Worm (Caenorhabditis elegans): ENCODE data around the gene Y37H2A.1.

Gene Y37H2A.1

ce11 chrV:18115054-18115453, 7.0 kb downstream of the Y37H2A.1 start:
- TF ChIP-seq aha-1 (tag), result peak; percentile 34
- peak; percentile 92 for TF ChIP-seq lin-38 (GFP tag; IDR thresholded peaks at IDR 0.05)
- TF ChIP-seq mes-2 (tag; optimal IDR thresholded peaks at IDR 0.05; ENCODE audit: poor library complexity, severe bottlenecking), result peak; percentile 45

DNA sequence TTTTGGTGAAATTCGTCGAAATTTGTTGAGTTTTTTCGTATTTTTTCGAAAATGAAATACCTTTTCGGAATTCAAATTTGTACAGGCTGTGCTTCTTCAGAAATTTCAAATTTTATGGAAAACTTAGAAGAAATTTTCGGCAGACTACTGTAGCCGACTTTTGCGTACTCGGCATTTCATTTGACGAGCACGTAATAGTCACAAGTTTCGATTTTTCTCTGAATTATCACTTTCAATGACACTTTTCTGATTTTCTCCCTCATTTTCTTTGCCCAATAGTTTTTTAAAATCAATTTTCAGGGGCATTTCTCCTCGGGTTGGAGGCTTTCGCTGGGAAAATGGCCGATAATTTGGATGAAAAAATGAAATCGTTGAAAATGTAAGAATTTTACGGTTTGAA, 15.6 kb downstream of the Y37H2A.1 start, which contains the start of gene fbxa-107:
Gene fbxa-107 (plus strand): TSS at position 301 of the 400 bp plus-strand sequence.
- TF ChIP-seq nhr-48 (tag; optimal IDR thresholded peaks at IDR 0.05) (no peak), ceh-82 (tag; optimal IDR thresholded peaks at IDR 0.05) (no peak), D1046.2 (GFP tag; IDR thresholded peaks at IDR 0.05) (no peak), ceh-44 (GFP tag; IDR thresholded peaks at IDR 0.05) (no peak), lin-39 (tag; optimal IDR thresholded peaks at IDR 0.05) (no peak)

ce11 chrV:18125075-18125474, 17.0 kb downstream of the Y37H2A.1 start, which contains the start of gene fbxa-210:
TSS of gene fbxa-210 (plus strand) at chrV:18125375.
- no peak for TF ChIP-seq lin-1 (GFP tag; IDR thresholded peaks at IDR 0.05)
- TF ChIP-seq aha-1 (tag), result peak; percentile 34

DNA sequence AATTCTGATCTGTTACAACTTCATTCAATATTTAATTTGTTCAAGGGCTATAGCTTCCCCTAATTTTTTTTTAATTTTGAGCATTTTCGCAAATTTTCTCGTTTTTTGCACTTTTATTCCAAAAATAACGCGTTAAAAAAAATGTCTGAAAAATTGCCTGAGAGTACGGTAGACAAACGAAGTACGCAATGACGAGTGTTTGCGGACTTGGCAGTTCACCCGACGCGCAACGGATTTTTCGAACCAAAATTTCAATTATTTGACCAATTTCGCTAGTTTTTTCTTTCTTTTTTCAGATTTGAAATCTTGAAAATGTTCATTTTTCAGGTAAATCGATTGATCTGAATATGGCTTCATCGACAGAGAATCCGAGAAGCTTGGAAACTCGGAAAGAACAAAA, 19.1 kb downstream of the Y37H2A.1 start, which contains the start of gene fbxa-211:
Gene fbxa-211 (plus strand): TSS at position 328 of the 400 bp plus-strand sequence.
- TF ChIP-seq lin-38 (GFP tag; IDR thresholded peaks at IDR 0.05) (0 out of 2 replicates have a peak, but pooled peaks have one; percentile 21), aha-1 (tag) (peak; percentile 93), nhr-6 (tag; optimal IDR thresholded peaks at IDR 0.05) (no peak)

ce11 chrV:18128545-18128944, 20.5 kb downstream of the Y37H2A.1 start:
- TF ChIP-seq aha-1 (tag) (peak; percentile 91), F49E8.2 (tag; optimal IDR thresholded peaks at IDR 0.05; ENCODE audit: borderline replicate concordance) (no peak)

- TF ChIP-seq ceh-28 (tag; optimal IDR thresholded peaks at IDR 0.05), result peak; percentile 76
Measured at ce11 chrV:18129663-18130272, 21.7 kb downstream of the Y37H2A.1 start.

DNA sequence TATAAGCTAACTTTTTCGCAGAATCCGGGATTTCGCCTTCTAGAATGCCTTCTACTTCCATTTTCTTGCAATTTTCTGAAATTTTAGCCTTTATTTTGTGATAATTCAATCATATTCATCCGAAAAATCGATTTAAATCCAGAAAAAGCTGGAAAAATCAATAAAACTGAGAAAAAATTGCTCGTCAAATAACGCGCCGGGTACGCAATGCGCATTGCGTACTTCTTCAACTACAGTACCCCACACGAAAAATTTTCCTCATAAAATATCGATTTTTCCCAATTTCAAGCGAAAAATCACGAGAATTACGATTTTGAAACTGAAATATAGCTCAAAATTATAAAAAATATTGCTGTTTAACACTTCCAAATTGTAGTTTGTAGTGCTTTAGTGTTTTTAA, 23.0 kb downstream of the Y37H2A.1 start, which contains the start of gene Y37H2A.12:
Gene Y37H2A.12 (minus strand): TSS at position 81 of the 400 bp plus-strand sequence.
- no peak for TF ChIP-seq nhr-11 (tag; optimal IDR thresholded peaks at IDR 0.05)
- no peak for TF ChIP-seq saeg-2 (GFP tag; IDR thresholded peaks at IDR 0.05)
- TF ChIP-seq T26A8.4 (GFP tag; IDR thresholded peaks at IDR 0.05), result no peak
- TF ChIP-seq unc-62 (GFP tag; optimal IDR thresholded peaks at IDR 0.05 in 1 of 2), result peak in 1 of 2 experiments; percentile 21
- TF ChIP-seq unc-62 (tag; optimal IDR thresholded peaks at IDR 0.05), result no peak

ce11 chrV:18133177-18133576, 25.1 kb downstream of the Y37H2A.1 start, which contains the start of gene Y37H2A.18:
TSS of gene Y37H2A.18 (minus strand) at chrV:18133277.
- TF ChIP-seq spr-1 (tag; optimal IDR thresholded peaks at IDR 0.05) (no peak), rbr-2 (tag; optimal IDR thresholded peaks at IDR 0.05) (no peak), lsy-2 (tag; optimal IDR thresholded peaks at IDR 0.05) (no peak), nhr-48 (tag; optimal IDR thresholded peaks at IDR 0.05) (no peak), egl-27 (tag; optimal IDR thresholded peaks at IDR 0.05) (no peak), aha-1 (tag) (no peak), sdz-12 (GFP tag; optimal IDR thresholded peaks at IDR 0.05) (no peak), lir-3 (tag; optimal IDR thresholded peaks at IDR 0.05) (no peak), daf-19 (GFP tag; conservative IDR thresholded peaks at IDR 0.05) (no peak), ces-1 (GFP tag; optimal IDR thresholded peaks at IDR 0.05) (no peak)

ce11 chrV:18134378-18134777, 26.3 kb downstream of the Y37H2A.1 start, which contains the start of gene Y37H2A.7:
TSS of gene Y37H2A.7 (minus strand) at chrV:18134478.
- TF ChIP-seq aha-1 (tag) (peak; percentile 50), nhr-48 (tag; optimal IDR thresholded peaks at IDR 0.05) (no peak)
